Fruit fly (Drosophila melanogaster): ENCODE data around the gene CG32603.

Gene CG32603

DNA sequence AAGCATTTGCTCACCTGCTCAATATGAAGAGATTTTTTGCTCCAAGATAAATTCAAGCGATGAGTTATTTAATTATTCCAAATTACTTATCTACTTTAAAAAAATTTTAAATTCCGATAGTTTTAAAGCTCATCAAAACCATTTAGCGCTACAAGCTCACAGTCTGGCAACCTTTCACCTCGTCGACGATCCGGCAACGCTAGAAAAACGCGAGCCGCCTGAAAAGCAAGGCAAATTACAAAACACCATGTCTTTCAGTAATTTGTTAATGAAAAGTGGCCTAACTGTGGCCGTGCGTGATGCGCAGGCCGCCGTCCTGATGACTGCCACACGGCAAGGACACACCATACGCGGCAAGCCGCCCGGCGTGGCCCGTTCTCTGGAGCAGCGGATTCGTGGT, 41.7 kb downstream of the CG32603 start, which contains the start of gene mRpL38:
mRpL38 (plus strand) TSS at position 197 of the 400 bp plus-strand sequence.
- TF ChIP-seq gce (GFP tag; IDR thresholded peaks at IDR 0.05) (no peak), CG42726 (GFP tag; IDR thresholded peaks at IDR 0.05; ENCODE audit: partially characterized antibody) (0 out of 2 replicates have a peak, but pooled peaks have one; percentile 26), Dll (GFP tag; IDR thresholded peaks at IDR 0.05; ENCODE audit: partially characterized antibody) (0 out of 4 replicates have a peak, but pooled peaks have one; percentile 27), BEAF-32 (GFP tag; optimal IDR thresholded peaks at IDR 0.05) (peak; percentile 49), MBD-R2 (GFP tag; IDR thresholded peaks at IDR 0.05) (peak; percentile 74), her (GFP tag; optimal IDR thresholded peaks at IDR 0.05) (no peak), az2 (GFP tag; optimal IDR thresholded peaks at IDR 0.05) (no peak), CG13287 (GFP tag; IDR thresholded peaks at IDR 0.05; ENCODE audit: partially characterized antibody) (peak; percentile 27), CG7271 (tag; optimal IDR thresholded peaks at IDR 0.05) (no peak), PHDP (tag; optimal IDR thresholded peaks at IDR 0.05) (no peak), CG4617 (GFP tag; optimal IDR thresholded peaks at IDR 0.05; ENCODE audit: borderline replicate concordance) (peak; percentile 63), Opbp (GFP tag; IDR thresholded peaks at IDR 0.05; ENCODE audit: partially characterized antibody) (peak; percentile 30; the same call in 1 of the 3 replicates), Med (GFP tag) (peak; percentile 31), Scr (GFP tag; IDR thresholded peaks at IDR 0.05; ENCODE audit: partially characterized antibody) (peak; percentile 17), CG14710 (tag; optimal IDR thresholded peaks at IDR 0.05) (peak; percentile 0), Awh (GFP tag; IDR thresholded peaks at IDR 0.05) (no peak), CG10209 (GFP tag; optimal IDR thresholded peaks at IDR 0.05) (no peak), E2f2 (GFP tag; IDR thresholded peaks at IDR 0.05) (peak; percentile 92), H15 (GFP tag; IDR thresholded peaks at IDR 0.05) (no peak), Sry-δ (GFP tag; optimal IDR thresholded peaks at IDR 0.05) (peak; percentile 12), luna (GFP tag; optimal IDR thresholded peaks at IDR 0.05) (no peak), MESR4 (GFP tag; optimal IDR thresholded peaks at IDR 0.05) (peak; percentile 79), Pdp1 (GFP tag; optimal IDR thresholded peaks at IDR 0.05) (peak in 1 of 2 experiments; percentile 69), YL-1 (GFP tag; optimal IDR thresholded peaks at IDR 0.05) (peak; percentile 52), CG31388 (GFP tag; optimal IDR thresholded peaks at IDR 0.05) (no peak), ATbp (GFP tag; optimal IDR thresholded peaks at IDR 0.05) (no peak), Dref (GFP tag; IDR thresholded peaks at IDR 0.05) (peak; percentile 66), pfk (GFP tag; optimal IDR thresholded peaks at IDR 0.05) (no peak), ap (GFP tag; IDR thresholded peaks at IDR 0.05) (no peak), CG8359 (GFP tag; optimal IDR thresholded peaks at IDR 0.05; ENCODE audit: borderline replicate concordance) (no peak), GATAe (GFP tag; conservative IDR thresholded peaks at IDR 0.05) (no peak), gfzf (GFP tag; optimal IDR thresholded peaks at IDR 0.05) (peak; percentile 5), trem (tag; optimal IDR thresholded peaks at IDR 0.05) (peak; percentile 36), CG2116 (GFP tag; optimal IDR thresholded peaks at IDR 0.05) (peak; percentile 10), Ets97D (GFP tag; optimal IDR thresholded peaks at IDR 0.05) (peak; percentile 18), Dp (GFP tag; optimal IDR thresholded peaks at IDR 0.05) (peak; percentile 88), nerfin-1 (tag; optimal IDR thresholded peaks at IDR 0.05) (peak; percentile 7), CG3847 (GFP tag; IDR thresholded peaks at IDR 0.05) (peak; percentile 29; the same call in 1 of the 2 replicates), chinmo (GFP tag; IDR thresholded peaks at IDR 0.05; ENCODE audit: partially characterized antibody) (0 out of 4 replicates have a peak, but pooled peaks have one; percentile 9), stwl (tag; optimal IDR thresholded peaks at IDR 0.05) (peak; percentile 41), pzg (GFP tag; optimal IDR thresholded peaks at IDR 0.05) (peak; percentile 54)
